Worm (Caenorhabditis elegans): Measurements from ENCODE around the gene col-127.
A peak's percentile ranks its signal among the peaks of the same experiment; 100 is the strongest.
"Not testable (repeated sequence)": the region's sequence is repeated elsewhere in the genome, so short reads cannot be mapped to it uniquely, and the experiment has no call there.

The col-127 gene

ce11 chrIV:11229013-11229412 lies 37.0 kb downstream of the col-127 start:
- TF ChIP-seq daf-16 (GFP tag; optimal IDR thresholded peaks at IDR 0.05) (no peak), daf-16 (tag; optimal IDR thresholded peaks at IDR 0.05) (peak; percentile 56), php-3 (GFP tag; IDR thresholded peaks at IDR 0.05) (peak; percentile 80; the same call in 1 of the 2 replicates), snpc-4 (tag; optimal IDR thresholded peaks at IDR 0.05) (no peak)

ce11 chrIV:11226545-11226944 lies 39.4 kb downstream of the col-127 start:
- no peak for TF ChIP-seq egl-43 (GFP tag; IDR thresholded peaks at IDR 0.05)
- TF ChIP-seq nhr-25 (tag; optimal IDR thresholded peaks at IDR 0.05; ENCODE audit: borderline replicate concordance, insufficient read depth) = no peak
- no peak for TF ChIP-seq tag-97 (GFP tag; IDR thresholded peaks at IDR 0.05)
- TF ChIP-seq nhr-11 (tag; optimal IDR thresholded peaks at IDR 0.05) = no peak
- TF ChIP-seq ctbp-1 (GFP tag; IDR thresholded peaks at IDR 0.05) = no peak
- TF ChIP-seq nhr-28 (tag; optimal IDR thresholded peaks at IDR 0.05) = no peak
- TF ChIP-seq jun-1 (tag; optimal IDR thresholded peaks at IDR 0.05) = no peak
- TF ChIP-seq daf-12 (tag; optimal IDR thresholded peaks at IDR 0.05) = no peak
- no peak for TF ChIP-seq nhr-10 (tag; optimal IDR thresholded peaks at IDR 0.05)
- no peak for TF ChIP-seq mdl-1 (tag; optimal IDR thresholded peaks at IDR 0.05)
- no peak for TF ChIP-seq saeg-2 (GFP tag; IDR thresholded peaks at IDR 0.05)
- TF ChIP-seq hmg-1.1 (GFP tag; IDR thresholded peaks at IDR 0.05) = no peak
- TF ChIP-seq mep-1 (tag; optimal IDR thresholded peaks at IDR 0.05) = peak; percentile 55
- no peak for TF ChIP-seq F37D6.2 (tag; optimal IDR thresholded peaks at IDR 0.05)
- TF ChIP-seq ceh-62 (tag; optimal IDR thresholded peaks at IDR 0.05) = no peak
- TF ChIP-seq fkh-10 (GFP tag; optimal IDR thresholded peaks at IDR 0.05) = no peak
- peak; percentile 15 for TF ChIP-seq aha-1 (tag)
- TF ChIP-seq lin-29 (GFP tag; IDR thresholded peaks at IDR 0.05) = no peak

- TF ChIP-seq hlh-11 (tag; optimal IDR thresholded peaks at IDR 0.05) (peak; percentile 7), snpc-1.2 (GFP tag; IDR thresholded peaks at IDR 0.05) (peak; percentile 31; the same call in 1 of the 2 replicates), set-16 (GFP tag; IDR thresholded peaks at IDR 0.05) (peak; percentile 99), pha-4 (GFP tag; IDR thresholded peaks at IDR 0.05) (peak; percentile 22; the same call in 1 of the 2 replicates), T26A8.4 (GFP tag; IDR thresholded peaks at IDR 0.05) (peak; percentile 61; the same call in 1 of the 2 replicates), madf-5 (GFP tag; IDR thresholded peaks at IDR 0.05) (peak in 1 of 2 experiments; percentile 92; a peak in 2 of 4 replicates), egl-43 (GFP tag; IDR thresholded peaks at IDR 0.05) (peak; percentile 66; the same call in 1 of the 2 replicates)
- not testable (repeated sequence) for TF ChIP-seq pha-4 (tag; optimal IDR thresholded peaks at IDR 0.05)
Observed at ce11 chrIV:11225715-11226475, 40.1 kb downstream of the col-127 start.

- TF ChIP-seq nhr-25 (tag; optimal IDR thresholded peaks at IDR 0.05; ENCODE audit: borderline replicate concordance, insufficient read depth) (no peak), dpl-1 (GFP tag; optimal IDR thresholded peaks at IDR 0.05) (no peak), dmd-8 (GFP tag; IDR thresholded peaks at IDR 0.05) (no peak), ama-1 (optimal IDR thresholded peaks at IDR 0.05) (peak; percentile 28), F49E8.2 (tag; optimal IDR thresholded peaks at IDR 0.05; ENCODE audit: borderline replicate concordance) (no peak), aly-2 (tag; optimal IDR thresholded peaks at IDR 0.05) (no peak), nhr-28 (tag; optimal IDR thresholded peaks at IDR 0.05) (no peak), aha-1 (tag) (peak; percentile 23), ces-1 (GFP tag; optimal IDR thresholded peaks at IDR 0.05) (no peak)
Observed at ce11 chrIV:11225206-11225605, 40.8 kb downstream of the col-127 start, which contains the start of gene col-125. col-125 (plus strand) TSS chrIV:11225506.
